Worm (Caenorhabditis elegans) whole organism, early embryonic: ENCODE results near the gene T20G5.8.

Source experiments
- B0310.2 ChIP-seq: sonication (generic microtip); optimal IDR thresholded peaks from 2 replicates; lab custom pipeline; 2016; ENCODE audit warnings: mild to moderate bottlenecking, missing genetic modification characterization, missing compliant biosample characterization
- F13C5.2 ChIP-seq: sonication (generic microtip); optimal IDR thresholded peaks from 2 replicates; lab custom pipeline; 2017; ENCODE audit warnings: mild to moderate bottlenecking, missing genetic modification characterization, inconsistent platforms, missing compliant biosample characterization
- aly-1 ChIP-seq: sonication (generic microtip); optimal IDR thresholded peaks from 2 replicates; lab custom pipeline; 2016; ENCODE audit warnings: missing genetic modification characterization, missing compliant biosample characterization
- ama-1 ChIP-seq: fragments of 150-350 bp; optimal IDR thresholded peaks from 2 replicates; lab custom pipeline; 2014
- ceh-13 ChIP-seq: fragments of 200-800 bp; sonication (Bioruptor generic); optimal IDR thresholded peaks from 2 replicates; lab custom pipeline; 2018; ENCODE audit warnings: mild to moderate bottlenecking, missing genetic modification characterization, missing compliant biosample characterization
- ceh-36 ChIP-seq: sonication (generic microtip); optimal IDR thresholded peaks from 2 replicates; lab custom pipeline; 2016; ENCODE audit warnings: missing genetic modification characterization, inconsistent platforms, missing compliant biosample characterization
- ets-7 ChIP-seq: sonication (generic microtip); optimal IDR thresholded peaks from 2 replicates; lab custom pipeline; 2016; ENCODE audit warnings: missing genotype, missing genetic modification characterization, missing compliant biosample characterization
- flt-1 ChIP-seq: fragments of 200-800 bp; sonication (Bioruptor generic); IDR thresholded peaks from 2 replicates; pipeline ENCODE4 v1.3.6; 2022; ENCODE audit warnings: missing genetic modification characterization, missing compliant biosample characterization
- hmbx-1 ChIP-seq: sonication (generic microtip); optimal IDR thresholded peaks from 2 replicates; lab custom pipeline; 2016; ENCODE audit warnings: mild to moderate bottlenecking, missing genetic modification characterization, missing compliant biosample characterization
- hmg-4 ChIP-seq: fragments of 200-800 bp; sonication (Bioruptor generic); optimal IDR thresholded peaks from 2 replicates; lab custom pipeline; 2018; ENCODE audit warnings: mild to moderate bottlenecking, missing genetic modification characterization, missing compliant biosample characterization
- hnd-1 ChIP-seq: sonication (generic microtip); optimal IDR thresholded peaks from 2 replicates; lab custom pipeline; 2016; ENCODE audit warnings: missing genetic modification characterization, missing compliant biosample characterization
- pes-1 ChIP-seq: fragments of 200-800 bp; sonication (Bioruptor generic); IDR thresholded peaks from 2 replicates; pipeline ENCODE4 v1.3.6; 2022; ENCODE audit warnings: missing genetic modification reagents, missing genetic modification characterization, missing compliant biosample characterization
- scrt-1 ChIP-seq: fragments of 200-800 bp; sonication (Bioruptor generic); IDR thresholded peaks from 2 replicates; pipeline ENCODE4 v1.3.6; 2022; ENCODE audit warnings: missing genetic modification characterization, missing compliant biosample characterization
- sea-1 ChIP-seq: fragments of 200-800 bp; sonication (Bioruptor generic); conservative IDR thresholded peaks from 2 replicates; pipeline ENCODE4 v1.3.6; 2022; ENCODE audit warnings: missing genetic modification characterization, missing compliant biosample characterization
- tbx-11 ChIP-seq: fragments of 200-800 bp; sonication (Bioruptor generic); IDR thresholded peaks from 2 replicates; pipeline ENCODE4 v1.3.6; 2022; ENCODE audit warnings: missing genetic modification characterization, missing compliant biosample characterization
- tbx-37 ChIP-seq: fragments of 200-800 bp; sonication (Bioruptor generic); conservative IDR thresholded peaks from 2 replicates; pipeline ENCODE4 v1.3.6; 2022; ENCODE audit warnings: missing genetic modification reagents, missing genetic modification characterization, missing compliant biosample characterization
- tra-4 ChIP-seq: sonication (generic microtip); optimal IDR thresholded peaks from 2 replicates; lab custom pipeline; 2017; ENCODE audit warnings: missing genetic modification characterization, missing compliant biosample characterization

T20G5.8 gene

ce11 chrIII:10231641-10232040 is 32.5 kb downstream of the T20G5.8 start:
- TF ChIP-seq F13C5.2 (no peak), tbx-37 (GFP tag; lab: Robert Waterston, UW) (no peak), aly-1 (tag; lab: Kevin White, UChicago) (no peak), sea-1 (GFP tag; lab: Robert Waterston, UW) (no peak), scrt-1 (GFP tag; lab: Robert Waterston, UW) (no peak), flt-1 (GFP tag; lab: Robert Waterston, UW) (no peak), tbx-11 (GFP tag; lab: Robert Waterston, UW) (no peak), pes-1 (GFP tag; lab: Robert Waterston, UW) (no peak), ceh-36 (no peak), hmbx-1 (tag; lab: Kevin White, UChicago) (no peak), ceh-13 (no peak), tra-4 (tag; lab: Kevin White, UChicago) (no peak), B0310.2 (no peak), hnd-1 (tag; lab: Kevin White, UChicago) (no peak), ama-1 (lab: Kevin White, UChicago) (no peak), hmg-4 (GFP tag; lab: Kevin White, UChicago) (no peak), ets-7 (no peak)

- TF ChIP-seq hmbx-1 (tag; lab: Kevin White, UChicago), result no peak
- no peak for TF ChIP-seq F13C5.2
- no peak for TF ChIP-seq sea-1 (GFP tag; lab: Robert Waterston, UW)
- no peak for TF ChIP-seq scrt-1 (GFP tag; lab: Robert Waterston, UW)
- no peak for TF ChIP-seq aly-1 (tag; lab: Kevin White, UChicago)
- TF ChIP-seq ets-7, result no peak
- no peak for TF ChIP-seq tbx-37 (GFP tag; lab: Robert Waterston, UW)
- TF ChIP-seq pes-1 (GFP tag; lab: Robert Waterston, UW), result no peak
- TF ChIP-seq ama-1 (lab: Kevin White, UChicago), result no peak
- no peak for TF ChIP-seq tra-4 (tag; lab: Kevin White, UChicago)
- TF ChIP-seq flt-1 (GFP tag; lab: Robert Waterston, UW), result no peak
- TF ChIP-seq B0310.2, result no peak
- TF ChIP-seq ceh-36, result no peak
Measured at ce11 chrIII:10233979-10234378, 34.8 kb downstream of the T20G5.8 start, which contains the start of gene paml-1. Gene paml-1, minus strand, starts transcription at chrIII:10234079.

- no peak for TF ChIP-seq hmg-4 (GFP tag; lab: Kevin White, UChicago)
- TF ChIP-seq flt-1 (GFP tag; lab: Robert Waterston, UW), result no peak
- no peak for TF ChIP-seq hnd-1 (tag; lab: Kevin White, UChicago)
- TF ChIP-seq B0310.2, result no peak
- no peak for TF ChIP-seq tbx-11 (GFP tag; lab: Robert Waterston, UW)
- TF ChIP-seq ceh-36, result no peak
- TF ChIP-seq tra-4 (tag; lab: Kevin White, UChicago), result no peak
- TF ChIP-seq pes-1 (GFP tag; lab: Robert Waterston, UW), result no peak
- TF ChIP-seq tbx-37 (GFP tag; lab: Robert Waterston, UW), result no peak
- no peak for TF ChIP-seq hmbx-1 (tag; lab: Kevin White, UChicago)
- no peak for TF ChIP-seq ceh-13
- TF ChIP-seq ama-1 (lab: Kevin White, UChicago), result no peak
- TF ChIP-seq scrt-1 (GFP tag; lab: Robert Waterston, UW), result no peak
- TF ChIP-seq ets-7, result no peak
- no peak for TF ChIP-seq aly-1 (tag; lab: Kevin White, UChicago)
Measured at ce11 chrIII:10236291-10236871, 37.2 kb downstream of the T20G5.8 start.

- TF ChIP-seq hmg-4 (GFP tag; lab: Kevin White, UChicago), result no peak
- TF ChIP-seq pes-1 (GFP tag; lab: Robert Waterston, UW), result no peak
- no peak for TF ChIP-seq tbx-11 (GFP tag; lab: Robert Waterston, UW)
- no peak for TF ChIP-seq tbx-37 (GFP tag; lab: Robert Waterston, UW)
- TF ChIP-seq scrt-1 (GFP tag; lab: Robert Waterston, UW), result no peak
- TF ChIP-seq aly-1 (tag; lab: Kevin White, UChicago), result no peak
- TF ChIP-seq flt-1 (GFP tag; lab: Robert Waterston, UW), result no peak
- TF ChIP-seq hnd-1 (tag; lab: Kevin White, UChicago), result no peak
- TF ChIP-seq ets-7, result no peak
- no peak for TF ChIP-seq ceh-36
- TF ChIP-seq ama-1 (lab: Kevin White, UChicago), result no peak
- no peak for TF ChIP-seq sea-1 (GFP tag; lab: Robert Waterston, UW)
- TF ChIP-seq B0310.2, result no peak
- no peak for TF ChIP-seq ceh-13
- no peak for TF ChIP-seq tra-4 (tag; lab: Kevin White, UChicago)
- TF ChIP-seq hmbx-1 (tag; lab: Kevin White, UChicago), result no peak
- TF ChIP-seq F13C5.2, result no peak
Measured at ce11 chrIII:10238448-10239154, 39.4 kb downstream of the T20G5.8 start, which contains the start of gene Y70G10A.3. Gene Y70G10A.3, plus strand, starts transcription at chrIII:10239104.

- no peak for TF ChIP-seq sea-1 (GFP tag; lab: Robert Waterston, UW)
- no peak for TF ChIP-seq B0310.2
- no peak for TF ChIP-seq tbx-11 (GFP tag; lab: Robert Waterston, UW)
Measured at ce11 chrIII:10240073-10240472, 40.9 kb downstream of the T20G5.8 start.

- TF ChIP-seq aly-1 (tag; lab: Kevin White, UChicago), result no peak
- TF ChIP-seq ama-1 (lab: Kevin White, UChicago), result no peak
- no peak for TF ChIP-seq ceh-13
- TF ChIP-seq sea-1 (GFP tag; lab: Robert Waterston, UW), result no peak
- no peak for TF ChIP-seq tra-4 (tag; lab: Kevin White, UChicago)
- no peak for TF ChIP-seq ceh-36
- no peak for TF ChIP-seq F13C5.2
- TF ChIP-seq pes-1 (GFP tag; lab: Robert Waterston, UW), result no peak
- no peak for TF ChIP-seq hmbx-1 (tag; lab: Kevin White, UChicago)
- no peak for TF ChIP-seq ets-7
- no peak for TF ChIP-seq B0310.2
- TF ChIP-seq hnd-1 (tag; lab: Kevin White, UChicago), result no peak
- TF ChIP-seq hmg-4 (GFP tag; lab: Kevin White, UChicago), result no peak
- no peak for TF ChIP-seq scrt-1 (GFP tag; lab: Robert Waterston, UW)
- no peak for TF ChIP-seq tbx-11 (GFP tag; lab: Robert Waterston, UW)
- TF ChIP-seq tbx-37 (GFP tag; lab: Robert Waterston, UW), result no peak
- TF ChIP-seq flt-1 (GFP tag; lab: Robert Waterston, UW), result no peak
Measured at ce11 chrIII:10241332-10241829, 42.2 kb downstream of the T20G5.8 start.
